Fruit fly (Drosophila melanogaster) whole organism, adult: Measurements from ENCODE around the gene CG5768.

Experiments used
- CG11617 ChIP-seq: fragments of 200-800 bp; sonication (Bioruptor generic); optimal IDR thresholded peaks from 2 replicates; lab custom pipeline; 2017; ENCODE audit warnings: mild to moderate bottlenecking, missing biosample characterization, missing genetic modification reagents, missing genetic modification characterization
- CG12768 ChIP-seq: fragments of 200-800 bp; sonication (Bioruptor generic); optimal IDR thresholded peaks from 2 replicates; lab custom pipeline; 2017; ENCODE audit warnings: missing biosample characterization, missing genetic modification characterization, mild to moderate bottlenecking, moderate library complexity, missing genetic modification reagents
- CG14711 ChIP-seq: fragments of 200-800 bp; sonication (Bioruptor generic); optimal IDR thresholded peaks from 2 replicates; lab custom pipeline; 2018; ENCODE audit warnings: missing biosample characterization, mild to moderate bottlenecking, missing genetic modification characterization, moderate library complexity
- CG1620 ChIP-seq: fragments of 200-800 bp; sonication (Bioruptor generic); optimal IDR thresholded peaks from 2 replicates; lab custom pipeline; 2016; ENCODE audit warnings: missing biosample characterization, missing genetic modification characterization
- CG33017 ChIP-seq: fragments of 200-800 bp; sonication (Bioruptor generic); optimal IDR thresholded peaks from 2 replicates; lab custom pipeline; 2018; ENCODE audit warnings: missing biosample characterization, mild to moderate bottlenecking, missing genetic modification characterization, moderate library complexity
- CG5204 ChIP-seq: fragments of 200-800 bp; sonication (Bioruptor generic); optimal IDR thresholded peaks from 2 replicates; lab custom pipeline; 2016; ENCODE audit warnings: missing biosample characterization, missing genetic modification characterization
- CG7045 ChIP-seq: fragments of 200-800 bp; sonication (Bioruptor generic); optimal IDR thresholded peaks from 2 replicates; lab custom pipeline; 2017; ENCODE audit warnings: missing biosample characterization, mild to moderate bottlenecking, missing genetic modification characterization
- CG7101 ChIP-seq: fragments of 200-800 bp; sonication (Bioruptor generic); optimal IDR thresholded peaks from 2 replicates; lab custom pipeline; 2018; ENCODE audit warnings: missing biosample characterization, mild to moderate bottlenecking, missing genetic modification characterization, moderate library complexity
- Clk ChIP-seq: fragments of 200-800 bp; sonication (Bioruptor generic); optimal IDR thresholded peaks from 2 replicates; lab custom pipeline; 2017; ENCODE audit warnings: missing biosample characterization, missing genetic modification characterization
- Crg-1 ChIP-seq: fragments of 200-800 bp; sonication (Bioruptor generic); optimal IDR thresholded peaks from 2 replicates; lab custom pipeline; 2016; ENCODE audit warnings: missing biosample characterization, missing genetic modification characterization
- Hr96 ChIP-seq: fragments of 200-800 bp; sonication (Bioruptor generic); optimal IDR thresholded peaks from 2 replicates; lab custom pipeline; 2016; ENCODE audit warnings: missing biosample characterization, missing genetic modification characterization
- Mnt ChIP-seq: fragments of 200-800 bp; sonication (Bioruptor generic); optimal IDR thresholded peaks from 2 replicates; lab custom pipeline; 2016; ENCODE audit warnings: missing biosample characterization, mild to moderate bottlenecking, missing genetic modification characterization
- bab1 ChIP-seq: fragments of 200-800 bp; sonication (Bioruptor generic); optimal IDR thresholded peaks from 3 replicates; lab custom pipeline; 2019; ENCODE audit warnings: missing biosample characterization, mild to moderate bottlenecking, missing genetic modification characterization, moderate library complexity
- cic ChIP-seq: fragments of 200-800 bp; sonication (Bioruptor generic); optimal IDR thresholded peaks from 2 replicates; lab custom pipeline; 2017; ENCODE audit warnings: missing biosample characterization, mild to moderate bottlenecking, missing genetic modification characterization, moderate library complexity
- cnc ChIP-seq, 2 experiments: fragments of >200 bp; optimal IDR thresholded peaks; 2 replicates each; lab custom pipeline; 2017
- kay ChIP-seq: fragments of 200-800 bp; sonication (Bioruptor generic); peaks from one replicate; lab custom pipeline; 2016; ENCODE audit warnings: missing biosample characterization, missing genetic modification characterization, borderline replicate concordance
- ovo ChIP-seq: fragments of 200-800 bp; sonication (Bioruptor generic); optimal IDR thresholded peaks from 2 replicates; lab custom pipeline; 2016; ENCODE audit warnings: missing biosample characterization, missing genetic modification characterization
- pad ChIP-seq: fragments of 200-800 bp; sonication (Bioruptor generic); optimal IDR thresholded peaks from 3 replicates; lab custom pipeline; 2017; ENCODE audit warnings: missing biosample characterization, missing genetic modification characterization, mild to moderate bottlenecking, moderate library complexity, missing genetic modification reagents
- tj ChIP-seq: fragments of 200-800 bp; sonication (Bioruptor generic); optimal IDR thresholded peaks from 3 replicates; lab custom pipeline; 2017; ENCODE audit warnings: missing biosample characterization, mild to moderate bottlenecking, missing genetic modification characterization, moderate library complexity
- toe ChIP-seq: fragments of 200-800 bp; sonication (Bioruptor generic); optimal IDR thresholded peaks from 2 replicates; lab custom pipeline; 2016; ENCODE audit warnings: missing biosample characterization, missing genetic modification characterization

The CG5768 gene

DNA sequence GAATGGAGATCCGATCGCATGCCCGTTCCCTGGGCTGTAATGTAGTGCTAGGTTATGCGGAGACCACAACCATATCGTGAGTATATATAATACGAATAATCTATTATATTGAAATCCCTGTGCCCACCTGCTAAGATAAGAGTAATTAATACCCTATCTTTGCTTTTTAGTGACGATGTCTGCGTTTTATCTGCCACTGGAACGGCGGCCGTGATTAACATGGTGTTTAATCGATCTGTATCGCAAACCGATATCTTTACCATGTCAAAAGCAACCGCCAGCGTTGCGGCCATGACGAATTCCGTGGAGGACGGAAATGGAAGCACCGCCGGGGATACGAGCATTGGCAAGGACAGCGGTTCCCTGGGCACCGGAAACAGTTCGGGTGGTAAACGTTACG is 36.7 kb downstream of the CG5768 start:
- TF ChIP-seq Clk (GFP tag; lab: Kevin White, UChicago): no peak
- TF ChIP-seq CG7101 (tag; lab: Kevin White, UChicago): no peak
- TF ChIP-seq tj: no peak
- TF ChIP-seq CG1620 (GFP tag; lab: Kevin White, UChicago): no peak
- TF ChIP-seq Mnt (GFP tag; lab: Kevin White, UChicago): no peak
- TF ChIP-seq Crg-1: no peak

DNA sequence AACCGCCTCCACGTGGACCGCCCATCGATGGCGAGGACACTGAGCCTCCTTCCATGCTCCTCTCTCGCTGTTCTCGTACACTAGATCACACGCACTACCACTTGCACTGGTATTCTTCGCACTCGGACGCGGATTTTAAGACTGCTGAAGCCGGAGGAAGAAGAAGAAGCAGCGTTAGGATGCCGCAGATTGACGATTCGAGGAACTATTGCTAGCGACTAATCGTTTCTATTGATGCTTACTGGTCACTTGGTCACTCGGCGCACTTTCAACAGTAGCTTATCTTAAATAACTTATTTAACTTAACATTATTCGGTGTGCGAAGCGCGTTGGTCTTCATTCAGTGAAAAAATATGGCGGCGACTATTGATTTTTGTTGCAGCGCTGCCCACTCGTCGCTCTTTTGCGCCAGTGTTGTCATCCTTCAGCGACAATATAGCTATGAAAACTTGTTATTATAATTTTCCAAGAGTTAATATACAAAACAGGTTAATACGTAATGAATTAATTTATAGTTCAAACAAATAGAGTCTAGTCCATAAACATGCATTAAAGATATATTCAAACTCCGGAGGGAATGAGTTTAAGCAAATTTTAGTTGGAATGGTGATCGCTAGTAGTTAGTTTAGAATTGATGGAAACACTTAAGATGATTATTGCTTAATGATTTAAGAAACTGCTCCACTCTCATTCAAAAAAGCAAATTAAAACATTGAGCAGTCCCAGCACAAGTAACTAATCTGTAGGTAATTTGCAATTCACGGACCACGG is 41.5 kb downstream of the CG5768 start, which contains the start of the genes CG5746 and CG6454:
Gene CG5746 (minus strand): TSS at position 372 of the 771 bp plus-strand sequence.
Gene CG6454 (plus strand): TSS at position 763 of the 771 bp plus-strand sequence.
- TF ChIP-seq pad (peak; percentile 14), CG7101 (tag; lab: Kevin White, UChicago) (peak; percentile 59), CG11617 (GFP tag; lab: Kevin White, UChicago) (peak; percentile 66), cic (GFP tag; lab: Kevin White, UChicago) (no peak), ovo (peak; percentile 19), bab1 (GFP tag; lab: Kevin White, UChicago) (peak; percentile 23), CG1620 (GFP tag; lab: Kevin White, UChicago) (peak; percentile 31), cnc (optimal IDR thresholded peaks at IDR 0.05; lab: Kevin White, UChicago) (no peak), Mnt (GFP tag; lab: Kevin White, UChicago) (peak; percentile 48), toe (GFP tag; lab: Kevin White, UChicago) (no peak), kay (GFP tag; lab: Kevin White, UChicago) (no peak), Hr96 (GFP tag; lab: Kevin White, UChicago) (peak; percentile 46), CG12768 (GFP tag; lab: Kevin White, UChicago) (peak; percentile 19), Clk (GFP tag; lab: Kevin White, UChicago) (no peak), tj (no peak), CG7045 (no peak), CG14711 (peak; percentile 93), CG33017 (tag; lab: Kevin White, UChicago) (no peak), CG5204 (GFP tag; lab: Kevin White, UChicago) (no peak)

DNA sequence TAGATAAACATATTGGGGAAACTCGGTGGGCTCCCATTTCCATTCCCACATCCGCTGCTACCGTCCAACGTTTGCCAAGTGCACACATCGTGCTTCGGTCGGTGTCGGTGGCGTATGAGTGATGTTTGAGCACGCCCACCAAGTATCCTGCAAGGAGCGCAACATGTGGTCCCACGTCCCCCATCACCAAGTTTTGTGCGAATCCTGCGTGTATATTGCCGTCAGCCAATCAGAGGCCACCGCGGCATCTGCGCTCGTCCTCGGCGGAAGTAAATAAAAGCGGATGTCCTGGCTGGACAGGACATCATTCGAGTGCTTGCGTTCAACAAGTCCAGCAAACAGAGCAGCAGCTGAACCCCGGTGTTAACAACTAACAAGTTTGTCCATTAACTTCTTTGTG is 48.9 kb downstream of the CG5768 start, which contains the start of gene Ms:
Gene Ms (plus strand): TSS at position 301 of the 400 bp plus-strand sequence.
- TF ChIP-seq Hr96 (GFP tag; lab: Kevin White, UChicago) (no peak), CG1620 (GFP tag; lab: Kevin White, UChicago) (no peak), kay (GFP tag; lab: Kevin White, UChicago) (no peak), toe (GFP tag; lab: Kevin White, UChicago) (no peak), CG7045 (no peak), CG12768 (GFP tag; lab: Kevin White, UChicago) (no peak), pad (no peak), CG33017 (tag; lab: Kevin White, UChicago) (no peak), cic (GFP tag; lab: Kevin White, UChicago) (no peak), CG14711 (no peak), CG11617 (GFP tag; lab: Kevin White, UChicago) (no peak), Clk (GFP tag; lab: Kevin White, UChicago) (no peak), Crg-1 (no peak), tj (no peak), bab1 (GFP tag; lab: Kevin White, UChicago) (no peak), CG5204 (GFP tag; lab: Kevin White, UChicago) (no peak)

DNA sequence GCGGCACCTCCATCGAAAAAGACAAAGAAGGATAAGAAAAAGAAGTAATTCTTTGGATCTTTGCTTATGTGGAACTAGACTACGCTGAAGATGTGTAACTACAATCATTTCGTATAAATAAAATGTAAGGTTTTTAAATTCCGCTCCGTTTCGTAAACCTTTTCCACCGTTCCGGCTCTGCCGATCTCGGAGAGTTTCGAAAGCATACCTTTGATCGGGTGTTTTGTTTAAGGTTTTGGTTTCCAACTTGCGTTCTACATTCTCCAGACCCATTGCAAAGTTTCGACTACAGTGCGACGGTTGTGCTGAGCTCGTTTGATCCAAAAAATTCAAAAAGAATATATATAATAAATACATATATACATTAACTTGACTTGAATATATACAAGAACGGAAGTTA is 53.5 kb downstream of the CG5768 start, which contains the start of gene CG6432:
Gene CG6432 (plus strand): TSS at position 301 of the 400 bp plus-strand sequence.
- TF ChIP-seq bab1 (GFP tag; lab: Kevin White, UChicago) (no peak), tj (no peak), CG7045 (no peak), CG7101 (tag; lab: Kevin White, UChicago) (no peak), CG11617 (GFP tag; lab: Kevin White, UChicago) (no peak), cic (GFP tag; lab: Kevin White, UChicago) (no peak), Hr96 (GFP tag; lab: Kevin White, UChicago) (no peak), Crg-1 (no peak), CG5204 (GFP tag; lab: Kevin White, UChicago) (no peak), CG12768 (GFP tag; lab: Kevin White, UChicago) (no peak), toe (GFP tag; lab: Kevin White, UChicago) (no peak), Clk (GFP tag; lab: Kevin White, UChicago) (no peak), CG14711 (no peak), CG1620 (GFP tag; lab: Kevin White, UChicago) (no peak), pad (no peak), CG33017 (tag; lab: Kevin White, UChicago) (no peak), kay (GFP tag; lab: Kevin White, UChicago) (no peak), cnc (optimal IDR thresholded peaks at IDR 0.05; lab: Kevin White, UChicago) (no peak), ovo (no peak)
